In the genomic region with DNA sequence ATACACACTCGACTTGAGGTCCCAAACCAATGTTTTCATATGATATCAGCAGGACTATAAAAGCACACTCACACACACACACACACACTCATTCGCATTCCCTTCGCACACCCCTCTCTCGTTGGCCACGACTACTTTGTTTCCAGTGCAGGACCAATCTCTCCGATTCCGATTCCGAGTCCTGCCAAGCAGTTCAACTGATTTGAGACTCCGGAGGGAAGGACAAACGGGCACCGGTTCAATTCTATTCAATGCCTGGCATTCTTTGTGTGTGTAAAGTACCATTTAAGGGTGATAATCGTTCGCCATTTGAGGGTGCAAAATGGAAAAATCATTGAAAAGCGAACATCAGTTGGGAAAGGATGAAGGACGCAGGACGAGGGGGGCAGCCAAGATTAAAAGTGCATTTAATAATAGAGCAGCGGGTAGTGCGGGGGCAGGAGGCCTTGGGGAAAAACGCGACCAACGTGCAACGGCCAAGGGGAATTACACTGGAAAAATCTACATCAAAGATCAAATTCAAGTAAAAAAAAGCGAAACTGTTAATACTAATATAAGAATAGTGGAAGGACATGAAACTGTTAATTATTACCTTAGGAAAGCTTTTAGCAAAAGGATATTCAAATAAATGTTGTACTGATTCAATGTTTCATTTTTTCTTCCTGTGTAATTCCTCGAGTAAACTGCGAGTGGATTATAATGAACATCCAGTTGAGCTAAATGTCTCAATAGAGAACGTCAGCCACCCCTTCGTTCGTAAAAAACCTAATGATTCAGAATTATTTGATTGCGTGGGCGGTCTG, we compare ENCODE assay signal across 1 fruit fly cellular context.
A peak's percentile ranks its signal among the peaks of the same experiment; 100 is the strongest.
TF ChIP-seq lines count a peak whose summit lies in the region.

No protein-coding gene starts in this region.

TF ChIP-seq in whole organism, embryonic, 481 proteins besides CTCF, POLR2A, EP300 and RAD21 (continued from another document):
- TF ChIP-seq CG32767 (GFP tag; IDR thresholded peaks at IDR 0.05; lab: Robert Waterston, UW) (peak; percentile 21; the same call in 1 of the 2 replicates), CG9437 (GFP tag; optimal IDR thresholded peaks at IDR 0.05; lab: Kevin White, UChicago) (peak; percentile 2), CG15011 (GFP tag; optimal IDR thresholded peaks at IDR 0.05; lab: Kevin White, UChicago) (no peak), CG6654 (GFP tag; optimal IDR thresholded peaks at IDR 0.05; lab: Kevin White, UChicago) (no peak), otp (GFP tag; IDR thresholded peaks at IDR 0.05; lab: Robert Waterston, UW) (peak; percentile 41; the same call in 1 of the 3 replicates), cas (GFP tag; IDR thresholded peaks at IDR 0.05; lab: Robert Waterston, UW) (no peak), Spps (tag; optimal IDR thresholded peaks at IDR 0.05; lab: Kevin White, UChicago) (peak; percentile 57), CG30403 (GFP tag; optimal IDR thresholded peaks at IDR 0.05; lab: Kevin White, UChicago) (peak; percentile 46), BtbVII (GFP tag; optimal IDR thresholded peaks at IDR 0.05; lab: Kevin White, UChicago) (no peak), CG6689 (GFP tag; IDR thresholded peaks at IDR 0.05; lab: Robert Waterston, UW) (peak; percentile 49; the same call in 1 of the 2 replicates), gcm2 (GFP tag; optimal IDR thresholded peaks at IDR 0.05; lab: Kevin White, UChicago) (no peak), ranshi (GFP tag; IDR thresholded peaks at IDR 0.05; lab: Robert Waterston, UW) (peak; percentile 34; the same call in 1 of the 2 replicates), CG1832 (GFP tag; optimal IDR thresholded peaks at IDR 0.05; lab: Kevin White, UChicago) (no peak), Sry-δ (GFP tag; optimal IDR thresholded peaks at IDR 0.05; lab: Kevin White, UChicago) (no peak), vfl (GFP tag; optimal IDR thresholded peaks at IDR 0.05; lab: Kevin White, UChicago) (no peak), CG13624 (GFP tag; optimal IDR thresholded peaks at IDR 0.05; lab: Kevin White, UChicago) (no peak), CG4424 (GFP tag; optimal IDR thresholded peaks at IDR 0.05; lab: Kevin White, UChicago) (peak; percentile 32), rib (GFP tag; IDR thresholded peaks at IDR 0.05; lab: Robert Waterston, UW) (no peak), Six4 (GFP tag; optimal IDR thresholded peaks at IDR 0.05; lab: Kevin White, UChicago) (peak; percentile 24), Sin3A (optimal IDR thresholded peaks at IDR 0.05; lab: Kevin White, UChicago) (no peak), CG1603 (tag; optimal IDR thresholded peaks at IDR 0.05; lab: Kevin White, UChicago) (peak; percentile 60), NC2α (GFP tag; optimal IDR thresholded peaks at IDR 0.05; lab: Kevin White, UChicago) (peak; percentile 4), dpn (GFP tag; optimal IDR thresholded peaks at IDR 0.05; lab: Kevin White, UChicago) (peak in 1 of 2 experiments; percentile 20), CG17568 (GFP tag; optimal IDR thresholded peaks at IDR 0.05; lab: Kevin White, UChicago) (no peak), seq (GFP tag; IDR thresholded peaks at IDR 0.05; lab: Robert Waterston, UW) (0 out of 2 replicates have a peak, but pooled peaks have one; percentile 11), CG11456 (GFP tag; IDR thresholded peaks at IDR 0.05; lab: Robert Waterston, UW) (no peak), corto (GFP tag; optimal IDR thresholded peaks at IDR 0.05; lab: Kevin White, UChicago) (no peak), dmrt99B (tag; optimal IDR thresholded peaks at IDR 0.05; lab: Kevin White, UChicago) (peak; percentile 71), CG3407 (GFP tag; optimal IDR thresholded peaks at IDR 0.05; lab: Kevin White, UChicago) (peak; percentile 24), CG1024 (GFP tag; IDR thresholded peaks at IDR 0.05; lab: Robert Waterston, UW) (peak; percentile 49; the same call in 1 of the 2 replicates), Blimp-1 (GFP tag; optimal IDR thresholded peaks at IDR 0.05; lab: Kevin White, UChicago) (peak; percentile 72), CG1233 (GFP tag; optimal IDR thresholded peaks at IDR 0.05; lab: Kevin White, UChicago) (peak; percentile 17), Dfd (GFP tag; optimal IDR thresholded peaks at IDR 0.05; lab: Kevin White, UChicago) (no peak), CoRest (tag; optimal IDR thresholded peaks at IDR 0.05; lab: Kevin White, UChicago) (peak; percentile 51), ap (GFP tag; IDR thresholded peaks at IDR 0.05; lab: Robert Waterston, UW) (peak; percentile 30; the same call in 1 of the 2 replicates), tup (GFP tag; optimal IDR thresholded peaks at IDR 0.05; lab: Kevin White, UChicago) (no peak), grau (tag; optimal IDR thresholded peaks at IDR 0.05; lab: Kevin White, UChicago) (peak; percentile 57), lmd (GFP tag; IDR thresholded peaks at IDR 0.05; lab: Robert Waterston, UW) (peak; percentile 48; the same call in 1 of the 2 replicates), trem (tag; optimal IDR thresholded peaks at IDR 0.05; lab: Kevin White, UChicago) (peak; percentile 43), CG12391 (tag; optimal IDR thresholded peaks at IDR 0.05; lab: Kevin White, UChicago) (peak; percentile 66), CG8359 (GFP tag; optimal IDR thresholded peaks at IDR 0.05; lab: Kevin White, UChicago; ENCODE audit: borderline replicate concordance) (no peak), Med (GFP tag; lab: Kevin White, UChicago) (no peak), CG4404 (GFP tag; IDR thresholded peaks at IDR 0.05; lab: Robert Waterston, UW) (peak; percentile 46; the same call in 1 of the 2 replicates), wek (GFP tag; optimal IDR thresholded peaks at IDR 0.05; lab: Kevin White, UChicago) (no peak), CrebB (tag; optimal IDR thresholded peaks at IDR 0.05; lab: Kevin White, UChicago) (no peak), CG2202 (tag; optimal IDR thresholded peaks at IDR 0.05; lab: Kevin White, UChicago) (peak; percentile 63), HLH3B (GFP tag; IDR thresholded peaks at IDR 0.05; lab: Robert Waterston, UW) (0 out of 2 replicates have a peak, but pooled peaks have one; percentile 10), CG16779 (GFP tag; IDR thresholded peaks at IDR 0.05; lab: Robert Waterston, UW) (no peak), CG1529 (GFP tag; optimal IDR thresholded peaks at IDR 0.05; lab: Kevin White, UChicago) (peak; percentile 22), CG18599 (GFP tag; optimal IDR thresholded peaks at IDR 0.05; lab: Kevin White, UChicago) (peak; percentile 37), CG8089 (GFP tag; optimal IDR thresholded peaks at IDR 0.05; lab: Kevin White, UChicago) (no peak), prd (optimal IDR thresholded peaks at IDR 0.05; lab: Kevin White, UChicago) (no peak), prd (GFP tag; IDR thresholded peaks at IDR 0.05; lab: Robert Waterston, UW) (peak; percentile 66; the same call in 2 of the 3 replicates), Fer3 (tag; optimal IDR thresholded peaks at IDR 0.05; lab: Kevin White, UChicago) (peak; percentile 15), CG8765 (GFP tag; IDR thresholded peaks at IDR 0.05; lab: Robert Waterston, UW) (no peak; the same call in 1 of the 2 replicates), CG2875 (GFP tag; optimal IDR thresholded peaks at IDR 0.05; lab: Kevin White, UChicago) (peak; percentile 20), CG33557 (GFP tag; optimal IDR thresholded peaks at IDR 0.05; lab: Kevin White, UChicago) (peak; percentile 67), al (GFP tag; IDR thresholded peaks at IDR 0.05; lab: Robert Waterston, UW) (no peak), CG5180 (GFP tag; optimal IDR thresholded peaks at IDR 0.05; lab: Kevin White, UChicago) (no peak), CG2129 (GFP tag; IDR thresholded peaks at IDR 0.05; lab: Robert Waterston, UW; ENCODE audit: partially characterized antibody) (no peak), croc (GFP tag; conservative IDR thresholded peaks at IDR 0.05; lab: Robert Waterston, UW) (peak; percentile 55), ATbp (GFP tag; optimal IDR thresholded peaks at IDR 0.05; lab: Kevin White, UChicago) (peak; percentile 8), sna (GFP tag; IDR thresholded peaks at IDR 0.05; lab: Robert Waterston, UW; ENCODE audit: partially characterized antibody) (no peak), Chrac-16 (GFP tag; optimal IDR thresholded peaks at IDR 0.05; lab: Kevin White, UChicago) (peak; percentile 35), nau (GFP tag; optimal IDR thresholded peaks at IDR 0.05; lab: Kevin White, UChicago) (no peak), chn (GFP tag; optimal IDR thresholded peaks at IDR 0.05; lab: Kevin White, UChicago) (peak; percentile 0), nerfin-1 (tag; optimal IDR thresholded peaks at IDR 0.05; lab: Kevin White, UChicago) (peak; percentile 50), B-H1 (GFP tag; IDR thresholded peaks at IDR 0.05; lab: Robert Waterston, UW) (no peak), shn (GFP tag; optimal IDR thresholded peaks at IDR 0.05; lab: Kevin White, UChicago) (no peak), Sox102F (GFP tag; optimal IDR thresholded peaks at IDR 0.05; lab: Kevin White, UChicago) (peak; percentile 65), Hr51 (GFP tag; optimal IDR thresholded peaks at IDR 0.05; lab: Kevin White, UChicago) (peak in 1 of 2 experiments; percentile 56), CG7963 (GFP tag; IDR thresholded peaks at IDR 0.05; lab: Robert Waterston, UW; ENCODE audit: partially characterized antibody) (no peak), zfh1 (GFP tag; IDR thresholded peaks at IDR 0.05; lab: Robert Waterston, UW) (peak; percentile 66; the same call in 1 of the 3 replicates), cato (GFP tag; optimal IDR thresholded peaks at IDR 0.05; lab: Kevin White, UChicago; ENCODE audit: borderline replicate concordance) (peak; percentile 1), CG34376 (GFP tag; optimal IDR thresholded peaks at IDR 0.05; lab: Kevin White, UChicago) (no peak), CG10209 (GFP tag; optimal IDR thresholded peaks at IDR 0.05; lab: Kevin White, UChicago) (peak; percentile 37), CG4328 (GFP tag; optimal IDR thresholded peaks at IDR 0.05; lab: Kevin White, UChicago) (no peak), CG12219 (GFP tag; optimal IDR thresholded peaks at IDR 0.05; lab: Kevin White, UChicago) (peak; percentile 22), Trl (optimal IDR thresholded peaks at IDR 0.05; lab: Kevin White, UChicago) (no peak), Trl (GFP tag; optimal IDR thresholded peaks at IDR 0.05; lab: Kevin White, UChicago) (peak; percentile 4), pzg (GFP tag; optimal IDR thresholded peaks at IDR 0.05; lab: Kevin White, UChicago) (no peak), CG6765 (GFP tag; optimal IDR thresholded peaks at IDR 0.05; lab: Kevin White, UChicago) (no peak), CG10979 (tag; optimal IDR thresholded peaks at IDR 0.05; lab: Kevin White, UChicago) (peak; percentile 80), ham (GFP tag; IDR thresholded peaks at IDR 0.05; lab: Robert Waterston, UW) (no peak), Atf6 (GFP tag; IDR thresholded peaks at IDR 0.05; lab: Robert Waterston, UW) (no peak), D (optimal IDR thresholded peaks at IDR 0.05; lab: Kevin White, UChicago) (peak; percentile 1), D (GFP tag; optimal IDR thresholded peaks at IDR 0.05; lab: Kevin White, UChicago) (peak; percentile 59), CG9817 (tag; optimal IDR thresholded peaks at IDR 0.05; lab: Kevin White, UChicago) (peak; percentile 0), CG13296 (GFP tag; optimal IDR thresholded peaks at IDR 0.05; lab: Kevin White, UChicago) (no peak), Taf1 (GFP tag; IDR thresholded peaks at IDR 0.05; lab: Robert Waterston, UW) (no peak), CG4282 (GFP tag; optimal IDR thresholded peaks at IDR 0.05; lab: Kevin White, UChicago) (no peak), Sox100B (GFP tag; optimal IDR thresholded peaks at IDR 0.05; lab: Kevin White, UChicago) (peak; percentile 52), CG8924 (tag; optimal IDR thresholded peaks at IDR 0.05; lab: Kevin White, UChicago) (peak; percentile 64), lab (GFP tag; optimal IDR thresholded peaks at IDR 0.05; lab: Kevin White, UChicago) (peak; percentile 21), CG11093 (GFP tag; IDR thresholded peaks at IDR 0.05; lab: Robert Waterston, UW) (peak; percentile 42; the same call in 1 of the 3 replicates)
